Fruit fly (Drosophila melanogaster): ENCODE measurements around the gene CG7017.

Gene CG7017

DNA sequence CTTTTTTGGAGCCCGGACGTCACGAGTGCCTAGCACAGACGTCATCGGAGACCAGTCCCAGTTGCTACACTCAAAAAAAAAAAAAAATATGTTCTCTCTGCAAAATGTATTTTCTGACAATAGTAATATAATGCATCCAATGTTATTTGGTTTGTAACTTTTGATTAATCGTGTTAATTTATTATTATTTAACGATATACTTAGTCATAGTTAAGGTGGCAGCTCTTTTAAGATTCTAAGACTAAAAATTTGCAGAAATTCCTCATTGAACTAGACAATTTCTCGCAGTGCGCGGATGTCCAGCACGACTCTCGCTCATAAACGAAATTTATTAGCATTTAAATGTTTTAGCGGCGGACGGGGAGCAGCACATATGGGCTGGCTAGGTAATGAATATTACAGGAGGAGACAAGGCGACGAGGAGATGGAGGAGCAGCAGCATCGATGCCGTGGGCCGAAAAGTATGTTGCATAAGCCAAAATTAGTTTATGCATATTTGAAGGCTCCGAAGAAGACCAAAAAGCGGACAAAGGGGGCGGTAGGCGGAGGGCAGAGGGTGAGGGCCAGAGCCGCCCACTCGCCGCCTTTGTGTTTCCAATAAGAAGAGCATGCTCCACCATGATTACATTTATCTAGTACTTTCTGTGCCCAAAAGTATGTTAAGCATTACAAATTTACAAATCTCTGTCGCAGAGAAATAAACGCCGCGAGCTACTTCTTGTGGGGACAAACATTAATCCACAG is 28.4 kb downstream of the CG7017 start (continued):
- peak; percentile 14 for TF ChIP-seq CG12942 (GFP tag; optimal IDR thresholded peaks at IDR 0.05)
- TF ChIP-seq CG12219 (GFP tag; optimal IDR thresholded peaks at IDR 0.05) = no peak
- TF ChIP-seq CG12071 (GFP tag; optimal IDR thresholded peaks at IDR 0.05) = no peak
- no peak for TF ChIP-seq CG2129 (GFP tag; IDR thresholded peaks at IDR 0.05; ENCODE audit: partially characterized antibody)
- no peak for TF ChIP-seq amos (GFP tag; IDR thresholded peaks at IDR 0.05; ENCODE audit: partially characterized antibody)
- peak; percentile 46 for TF ChIP-seq Chrac-16 (GFP tag; optimal IDR thresholded peaks at IDR 0.05)
- TF ChIP-seq CG15479 (GFP tag; optimal IDR thresholded peaks at IDR 0.05) = no peak
- no peak for TF ChIP-seq CG8765 (GFP tag; IDR thresholded peaks at IDR 0.05)
- TF ChIP-seq CG10462 (GFP tag; optimal IDR thresholded peaks at IDR 0.05) = no peak
- TF ChIP-seq fd96Cb (tag; optimal IDR thresholded peaks at IDR 0.05) = peak; percentile 40
- TF ChIP-seq H2.0 (GFP tag; IDR thresholded peaks at IDR 0.05) = peak; percentile 35; the same call in 1 of the 2 replicates
- TF ChIP-seq insv (GFP tag; optimal IDR thresholded peaks at IDR 0.05) = no peak
- peak; percentile 46 for TF ChIP-seq ewg (GFP tag; optimal IDR thresholded peaks at IDR 0.05)
- TF ChIP-seq CG14710 (tag; optimal IDR thresholded peaks at IDR 0.05) = peak; percentile 20
- TF ChIP-seq tap (tag; optimal IDR thresholded peaks at IDR 0.05) = peak; percentile 7
- TF ChIP-seq yki (optimal IDR thresholded peaks at IDR 0.05) = no peak
- TF ChIP-seq oc (tag; optimal IDR thresholded peaks at IDR 0.05) = no peak
- TF ChIP-seq z (GFP tag; IDR thresholded peaks at IDR 0.05) = no peak
- peak; percentile 71 for TF ChIP-seq row (GFP tag; IDR thresholded peaks at IDR 0.05)
- TF ChIP-seq CG12659 (GFP tag; optimal IDR thresholded peaks at IDR 0.05) = peak; percentile 23
- peak; percentile 29; the same call in 1 of the 2 replicates for TF ChIP-seq CG4404 (GFP tag; IDR thresholded peaks at IDR 0.05)
- TF ChIP-seq sr (GFP tag; IDR thresholded peaks at IDR 0.05) = 0 out of 3 replicates have a peak, but pooled peaks have one; percentile 12
- no peak for TF ChIP-seq ap (GFP tag; IDR thresholded peaks at IDR 0.05)
- no peak for TF ChIP-seq pan (optimal IDR thresholded peaks at IDR 0.05)
- peak in 1 of 2 experiments; percentile 55 for TF ChIP-seq pan (GFP tag; optimal IDR thresholded peaks at IDR 0.05 in 1 of 2, IDR thresholded peaks at IDR 0.05 in 1 of 2)
- peak; percentile 34 for TF ChIP-seq CG1602 (GFP tag; optimal IDR thresholded peaks at IDR 0.05)
- no peak for TF ChIP-seq ase (GFP tag; IDR thresholded peaks at IDR 0.05)
- TF ChIP-seq NC2α (GFP tag; optimal IDR thresholded peaks at IDR 0.05) = no peak
- TF ChIP-seq CG16815 (GFP tag; optimal IDR thresholded peaks at IDR 0.05) = peak; percentile 59
- TF ChIP-seq cas (GFP tag; IDR thresholded peaks at IDR 0.05) = no peak
- TF ChIP-seq Dp (GFP tag; optimal IDR thresholded peaks at IDR 0.05) = no peak
- TF ChIP-seq wek (GFP tag; optimal IDR thresholded peaks at IDR 0.05) = no peak
- TF ChIP-seq tgo (GFP tag; IDR thresholded peaks at IDR 0.05) = peak; percentile 55; the same call in 2 of the 3 replicates
- TF ChIP-seq lola (GFP tag; optimal IDR thresholded peaks at IDR 0.05) = peak in 2 of 3 experiments; percentile 23 to 49
- TF ChIP-seq CG30403 (GFP tag; optimal IDR thresholded peaks at IDR 0.05) = peak; percentile 58
- peak; percentile 75 for TF ChIP-seq lab (GFP tag; optimal IDR thresholded peaks at IDR 0.05)
- TF ChIP-seq Dip3 (GFP tag; optimal IDR thresholded peaks at IDR 0.05) = peak; percentile 12
- TF ChIP-seq Side (GFP tag; optimal IDR thresholded peaks at IDR 0.05) = no peak
- peak; percentile 30 for TF ChIP-seq CG7786 (GFP tag; optimal IDR thresholded peaks at IDR 0.05)
- 0 out of 3 replicates have a peak, but pooled peaks have one; percentile 18 for TF ChIP-seq so (GFP tag; IDR thresholded peaks at IDR 0.05)
- TF ChIP-seq CG5953 (GFP tag; IDR thresholded peaks at IDR 0.05) = no peak
- TF ChIP-seq Rfx (GFP tag; IDR thresholded peaks at IDR 0.05) = peak; percentile 61; the same call in 1 of the 2 replicates
- TF ChIP-seq CG14014 (GFP tag; IDR thresholded peaks at IDR 0.05) = no peak
- TF ChIP-seq peb (GFP tag; IDR thresholded peaks at IDR 0.05) = no peak
- TF ChIP-seq zf30C (GFP tag; optimal IDR thresholded peaks at IDR 0.05) = peak; percentile 33
- peak; percentile 64 for TF ChIP-seq Hsf (GFP tag; optimal IDR thresholded peaks at IDR 0.05)
- TF ChIP-seq Dref (GFP tag; IDR thresholded peaks at IDR 0.05) = no peak
- TF ChIP-seq Mrtf (GFP tag; IDR thresholded peaks at IDR 0.05) = 0 out of 3 replicates have a peak, but pooled peaks have one; percentile 9
- TF ChIP-seq CG6175 (GFP tag; IDR thresholded peaks at IDR 0.05) = no peak
- no peak for TF ChIP-seq usp (GFP tag; optimal IDR thresholded peaks at IDR 0.05)

Measured in whole organism, embryonic.